Worm (Caenorhabditis elegans): Measurements from ENCODE around the gene dhc-4.

Gene dhc-4

DNA sequence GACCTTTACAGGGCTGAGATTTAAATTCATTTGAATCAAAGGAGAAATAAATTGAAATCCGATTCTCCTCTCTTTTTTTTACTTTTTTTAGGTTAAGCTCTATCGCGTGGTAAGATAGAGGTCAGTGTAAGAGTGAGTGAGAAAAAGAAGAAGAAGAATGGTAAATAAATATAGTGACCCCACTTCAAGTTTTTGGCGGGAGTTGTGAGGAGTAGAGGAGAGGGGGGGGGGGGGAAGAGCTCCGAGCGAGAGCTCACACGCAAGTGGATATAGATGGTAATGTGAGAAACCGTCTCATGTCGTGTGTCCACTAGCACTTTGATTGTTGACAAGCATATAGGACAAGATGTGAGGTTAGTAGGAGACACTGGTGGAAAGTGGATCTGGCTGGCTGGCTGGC, 2.7 kb upstream of the dhc-4 start, which contains the start of gene W05B2.2:
TSS of gene W05B2.2 (minus strand) at position 101 of the 400 bp plus-strand sequence.
- TF ChIP-seq ceh-13 (GFP tag; optimal IDR thresholded peaks at IDR 0.05) (no peak), flt-1 (GFP tag; IDR thresholded peaks at IDR 0.05) (no peak), B0310.2 (tag; optimal IDR thresholded peaks at IDR 0.05) (no peak), F13C5.2 (tag; optimal IDR thresholded peaks at IDR 0.05) (no peak), pes-1 (GFP tag; IDR thresholded peaks at IDR 0.05) (no peak), ceh-36 (tag; optimal IDR thresholded peaks at IDR 0.05) (no peak), sea-1 (GFP tag; conservative IDR thresholded peaks at IDR 0.05) (no peak), hmg-4 (GFP tag; optimal IDR thresholded peaks at IDR 0.05) (no peak), aly-1 (tag; optimal IDR thresholded peaks at IDR 0.05) (no peak), ama-1 (optimal IDR thresholded peaks at IDR 0.05) (no peak), ets-7 (tag; optimal IDR thresholded peaks at IDR 0.05) (no peak), tbx-37 (GFP tag; conservative IDR thresholded peaks at IDR 0.05) (no peak)

ce11 chrIII:10976580-10976979, 6.8 kb downstream of the dhc-4 start:
- TF ChIP-seq scrt-1 (GFP tag; IDR thresholded peaks at IDR 0.05): no peak
- TF ChIP-seq tbx-11 (GFP tag; IDR thresholded peaks at IDR 0.05): no peak
- TF ChIP-seq pes-1 (GFP tag; IDR thresholded peaks at IDR 0.05): no peak
- no peak for TF ChIP-seq hmg-4 (GFP tag; optimal IDR thresholded peaks at IDR 0.05)
- no peak for TF ChIP-seq flt-1 (GFP tag; IDR thresholded peaks at IDR 0.05)
- no peak for TF ChIP-seq ets-7 (tag; optimal IDR thresholded peaks at IDR 0.05)
- TF ChIP-seq B0310.2 (tag; optimal IDR thresholded peaks at IDR 0.05): no peak
- TF ChIP-seq sea-1 (GFP tag; conservative IDR thresholded peaks at IDR 0.05): no peak
- TF ChIP-seq ceh-13 (GFP tag; optimal IDR thresholded peaks at IDR 0.05): no peak
- TF ChIP-seq ama-1 (optimal IDR thresholded peaks at IDR 0.05): no peak
- no peak for TF ChIP-seq ceh-36 (tag; optimal IDR thresholded peaks at IDR 0.05)
- TF ChIP-seq F13C5.2 (tag; optimal IDR thresholded peaks at IDR 0.05): no peak
- no peak for TF ChIP-seq aly-1 (tag; optimal IDR thresholded peaks at IDR 0.05)

DNA sequence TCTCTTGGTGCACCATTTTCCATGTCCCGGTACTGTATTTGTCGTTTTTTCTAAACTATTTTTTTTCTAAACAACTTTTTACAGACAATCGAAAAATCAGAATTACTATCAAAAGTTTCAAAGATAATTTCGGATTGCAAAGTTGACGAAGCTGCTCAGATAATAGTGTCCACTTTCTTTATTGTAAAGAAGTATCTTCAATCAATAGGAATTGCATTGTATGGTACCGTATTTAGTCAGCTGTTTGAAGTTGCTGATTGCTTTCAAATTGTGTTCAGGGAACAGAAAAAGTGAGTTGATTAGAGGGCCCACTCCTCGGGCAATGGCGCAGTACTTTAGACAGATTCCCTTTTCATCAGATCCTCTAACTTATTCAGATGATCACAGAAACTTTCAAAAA, 11.8 kb downstream of the dhc-4 start:
- no peak for TF ChIP-seq B0310.2 (tag; optimal IDR thresholded peaks at IDR 0.05)
- TF ChIP-seq hmg-4 (GFP tag; optimal IDR thresholded peaks at IDR 0.05): no peak
- TF ChIP-seq sea-1 (GFP tag; conservative IDR thresholded peaks at IDR 0.05): no peak
- no peak for TF ChIP-seq tbx-37 (GFP tag; conservative IDR thresholded peaks at IDR 0.05)
- no peak for TF ChIP-seq ceh-13 (GFP tag; optimal IDR thresholded peaks at IDR 0.05)
- TF ChIP-seq pes-1 (GFP tag; IDR thresholded peaks at IDR 0.05): no peak
- no peak for TF ChIP-seq tbx-11 (GFP tag; IDR thresholded peaks at IDR 0.05)
- TF ChIP-seq flt-1 (GFP tag; IDR thresholded peaks at IDR 0.05): no peak
- TF ChIP-seq ceh-36 (tag; optimal IDR thresholded peaks at IDR 0.05): no peak
- no peak for TF ChIP-seq F13C5.2 (tag; optimal IDR thresholded peaks at IDR 0.05)
- no peak for TF ChIP-seq aly-1 (tag; optimal IDR thresholded peaks at IDR 0.05)
- TF ChIP-seq tra-4 (tag; optimal IDR thresholded peaks at IDR 0.05): no peak
- no peak for TF ChIP-seq ets-7 (tag; optimal IDR thresholded peaks at IDR 0.05)
- no peak for TF ChIP-seq hnd-1 (tag; optimal IDR thresholded peaks at IDR 0.05)
- TF ChIP-seq ama-1 (optimal IDR thresholded peaks at IDR 0.05): no peak
- TF ChIP-seq scrt-1 (GFP tag; IDR thresholded peaks at IDR 0.05): no peak
- TF ChIP-seq hmbx-1 (tag; optimal IDR thresholded peaks at IDR 0.05): no peak

ce11 chrIII:10983153-10983552, 13.4 kb downstream of the dhc-4 start, which contains the start of gene col-92:
col-92 (minus strand) TSS chrIII:10983253.
- no peak for TF ChIP-seq B0310.2 (tag; optimal IDR thresholded peaks at IDR 0.05)
- TF ChIP-seq scrt-1 (GFP tag; IDR thresholded peaks at IDR 0.05): no peak
- TF ChIP-seq flt-1 (GFP tag; IDR thresholded peaks at IDR 0.05): no peak
- TF ChIP-seq sea-1 (GFP tag; conservative IDR thresholded peaks at IDR 0.05): no peak
- TF ChIP-seq ceh-36 (tag; optimal IDR thresholded peaks at IDR 0.05): no peak
- TF ChIP-seq pes-1 (GFP tag; IDR thresholded peaks at IDR 0.05): no peak
- TF ChIP-seq ama-1 (optimal IDR thresholded peaks at IDR 0.05): no peak
- TF ChIP-seq ceh-13 (GFP tag; optimal IDR thresholded peaks at IDR 0.05): no peak
- no peak for TF ChIP-seq hmbx-1 (tag; optimal IDR thresholded peaks at IDR 0.05)
- TF ChIP-seq tra-4 (tag; optimal IDR thresholded peaks at IDR 0.05): no peak
- no peak for TF ChIP-seq hmg-4 (GFP tag; optimal IDR thresholded peaks at IDR 0.05)
- TF ChIP-seq F13C5.2 (tag; optimal IDR thresholded peaks at IDR 0.05): no peak
- TF ChIP-seq aly-1 (tag; optimal IDR thresholded peaks at IDR 0.05): no peak
- no peak for TF ChIP-seq tbx-37 (GFP tag; conservative IDR thresholded peaks at IDR 0.05)
- TF ChIP-seq tbx-11 (GFP tag; IDR thresholded peaks at IDR 0.05): no peak
- no peak for TF ChIP-seq hnd-1 (tag; optimal IDR thresholded peaks at IDR 0.05)
- TF ChIP-seq ets-7 (tag; optimal IDR thresholded peaks at IDR 0.05): no peak

DNA sequence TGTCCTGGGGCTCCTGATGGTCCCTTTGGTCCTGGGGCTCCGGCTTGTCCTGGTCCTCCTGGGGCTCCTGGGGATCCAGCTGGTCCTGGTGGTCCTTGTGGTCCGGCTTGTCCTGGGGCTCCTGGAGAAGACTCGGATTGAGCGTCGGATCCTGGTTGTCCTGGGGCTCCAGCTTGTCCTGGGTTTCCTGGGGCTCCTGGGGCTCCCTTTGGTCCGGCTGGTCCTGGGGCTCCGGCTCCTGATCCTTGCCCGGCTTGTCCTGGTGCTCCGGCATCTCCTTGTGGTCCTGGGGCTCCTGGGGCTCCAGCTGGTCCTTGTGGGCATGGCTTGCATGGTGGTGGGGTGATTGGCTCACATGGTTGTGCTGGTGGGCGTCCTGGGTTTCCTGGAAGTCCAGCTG, 15.0 kb downstream of the dhc-4 start:
- TF ChIP-seq scrt-1 (GFP tag; IDR thresholded peaks at IDR 0.05): 0 out of 2 replicates have a peak, but pooled peaks have one; percentile 30
- TF ChIP-seq sea-1 (GFP tag; conservative IDR thresholded peaks at IDR 0.05): 0 out of 2 replicates have a peak, but pooled peaks have one; percentile 15

DNA sequence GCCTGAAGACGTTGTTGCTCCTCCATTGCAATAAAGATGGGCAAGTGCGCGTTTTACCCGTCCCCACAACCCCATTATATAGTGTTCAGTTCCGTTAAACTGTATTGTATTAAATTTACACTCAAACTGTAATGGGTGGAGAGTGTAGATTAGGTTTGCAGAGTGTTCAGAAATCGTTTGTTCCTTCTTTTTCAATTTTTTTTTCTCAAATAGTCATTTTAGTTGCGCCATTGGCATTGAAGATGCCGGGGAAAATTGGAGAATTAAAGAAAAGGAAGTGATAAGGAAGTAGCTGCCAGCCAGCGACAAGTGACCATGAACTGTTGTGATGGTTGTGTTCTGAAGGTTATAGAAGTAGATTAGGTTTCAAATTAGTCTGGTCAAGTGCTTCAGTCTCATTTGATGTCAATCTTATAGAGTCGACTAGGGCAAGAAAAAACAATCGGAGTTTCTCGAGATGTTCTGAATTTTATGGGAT, 15.9 kb downstream of the dhc-4 start, which contains the start of gene col-93:
TSS of gene col-93 (minus strand) at position 51 of the 478 bp plus-strand sequence.
- TF ChIP-seq ceh-36 (tag; optimal IDR thresholded peaks at IDR 0.05) (no peak), sea-1 (GFP tag; conservative IDR thresholded peaks at IDR 0.05) (no peak), tbx-11 (GFP tag; IDR thresholded peaks at IDR 0.05) (no peak), tbx-37 (GFP tag; conservative IDR thresholded peaks at IDR 0.05) (no peak), ama-1 (optimal IDR thresholded peaks at IDR 0.05) (no peak), hnd-1 (tag; optimal IDR thresholded peaks at IDR 0.05) (no peak), ets-7 (tag; optimal IDR thresholded peaks at IDR 0.05) (no peak), ceh-13 (GFP tag; optimal IDR thresholded peaks at IDR 0.05) (no peak), F13C5.2 (tag; optimal IDR thresholded peaks at IDR 0.05) (no peak), tra-4 (tag; optimal IDR thresholded peaks at IDR 0.05) (no peak), scrt-1 (GFP tag; IDR thresholded peaks at IDR 0.05) (no peak), hmg-4 (GFP tag; optimal IDR thresholded peaks at IDR 0.05) (no peak), pes-1 (GFP tag; IDR thresholded peaks at IDR 0.05) (no peak)

- TF ChIP-seq tbx-37 (GFP tag; conservative IDR thresholded peaks at IDR 0.05) (no peak), aly-1 (tag; optimal IDR thresholded peaks at IDR 0.05) (no peak), tbx-11 (GFP tag; IDR thresholded peaks at IDR 0.05) (no peak), sea-1 (GFP tag; conservative IDR thresholded peaks at IDR 0.05) (no peak), ama-1 (optimal IDR thresholded peaks at IDR 0.05) (no peak), scrt-1 (GFP tag; IDR thresholded peaks at IDR 0.05) (no peak), tra-4 (tag; optimal IDR thresholded peaks at IDR 0.05) (no peak), F13C5.2 (tag; optimal IDR thresholded peaks at IDR 0.05) (no peak), pes-1 (GFP tag; IDR thresholded peaks at IDR 0.05) (no peak), flt-1 (GFP tag; IDR thresholded peaks at IDR 0.05) (no peak), ets-7 (tag; optimal IDR thresholded peaks at IDR 0.05) (no peak), hmbx-1 (tag; optimal IDR thresholded peaks at IDR 0.05) (no peak), hnd-1 (tag; optimal IDR thresholded peaks at IDR 0.05) (no peak), B0310.2 (tag; optimal IDR thresholded peaks at IDR 0.05) (no peak), ceh-36 (tag; optimal IDR thresholded peaks at IDR 0.05) (no peak), ceh-13 (GFP tag; optimal IDR thresholded peaks at IDR 0.05) (no peak), hmg-4 (GFP tag; optimal IDR thresholded peaks at IDR 0.05) (no peak)
Observed at ce11 chrIII:10987561-10988184, 17.9 kb downstream of the dhc-4 start, which contains the start of gene col-94. col-94 (minus strand) TSS chrIII:10987873.
